Worm (Caenorhabditis elegans) whole organism, L3 larva: ENCODE data around the gene F18H3.4.

Experiments
- ZK546.5 ChIP-seq: sonication (generic microtip); optimal IDR thresholded peaks from 2 replicates; lab custom pipeline; 2017; ENCODE audit warnings: missing biosample characterization, missing genetic modification characterization
- aly-2 ChIP-seq: fragments of 150-350 bp; optimal IDR thresholded peaks from 2 replicates; lab custom pipeline; 2014; ENCODE audit warnings: missing biosample characterization, missing genetic modification characterization
- ceh-16 ChIP-seq: sonication (generic microtip); optimal IDR thresholded peaks from 2 replicates; lab custom pipeline; 2017; ENCODE audit warnings: missing biosample characterization, missing genetic modification characterization
- ceh-28 ChIP-seq: fragments of 150-350 bp; optimal IDR thresholded peaks from 2 replicates; lab custom pipeline; 2014; ENCODE audit warnings: missing biosample characterization, missing genetic modification reagents, missing genetic modification characterization
- ceh-82 ChIP-seq: fragments of 150-350 bp; optimal IDR thresholded peaks from 2 replicates; lab custom pipeline; 2014; ENCODE audit warnings: missing biosample characterization, missing genetic modification characterization
- ceh-9 ChIP-seq: sonication (generic microtip); optimal IDR thresholded peaks from 2 replicates; lab custom pipeline; 2018; ENCODE audit warnings: missing biosample characterization, missing genetic modification characterization
- daf-12 ChIP-seq: fragments of 150-350 bp; optimal IDR thresholded peaks from 2 replicates; lab custom pipeline; 2014; ENCODE audit warnings: missing biosample characterization, missing genetic modification reagents, missing genetic modification characterization
- egl-27 ChIP-seq: sonication (generic microtip); optimal IDR thresholded peaks from 4 replicates; lab custom pipeline; 2017; ENCODE audit warnings: missing biosample characterization, missing genetic modification reagents, missing genetic modification characterization
- egl-5 ChIP-seq: fragments of 150-350 bp; optimal IDR thresholded peaks from 2 replicates; lab custom pipeline; 2017; ENCODE audit warnings: missing biosample characterization, missing genetic modification reagents, missing genetic modification characterization, inconsistent platforms
- elt-2 ChIP-seq: sonication (generic microtip); optimal IDR thresholded peaks from 2 replicates; lab custom pipeline; 2016; ENCODE audit warnings: missing genetic modification reagents, mild to moderate bottlenecking, missing genetic modification characterization, missing compliant biosample characterization
- elt-3 ChIP-seq, 3 experiments: fragments of 150-350 bp in 1 of 3; sonication (generic microtip) in 2 of 3; optimal IDR thresholded peaks; 2 replicates in 2 of 3; 4 replicates in 1 of 3; lab custom pipeline; 2014 to 2017; ENCODE audit warnings: missing biosample characterization in 3 of 3, missing genetic modification characterization in 3 of 3
- fkh-10 ChIP-seq: sonication (generic microtip); optimal IDR thresholded peaks from 2 replicates; lab custom pipeline; 2017; ENCODE audit warnings: missing biosample characterization, missing genetic modification reagents, missing genetic modification characterization
- fos-1 ChIP-seq: fragments of 150-350 bp; optimal IDR thresholded peaks from 2 replicates; lab custom pipeline; 2014; ENCODE audit warnings: missing biosample characterization, missing genetic modification characterization
- hmg-11 ChIP-seq: sonication (generic microtip); optimal IDR thresholded peaks from 2 replicates; lab custom pipeline; 2016; ENCODE audit warnings: missing genetic modification characterization, missing compliant biosample characterization
- jun-1 ChIP-seq: fragments of 150-350 bp; optimal IDR thresholded peaks from 2 replicates; lab custom pipeline; 2014; ENCODE audit warnings: missing biosample characterization, missing genetic modification reagents, missing genetic modification characterization
- lin-39 ChIP-seq: fragments of 150-350 bp; optimal IDR thresholded peaks from 2 replicates; lab custom pipeline; 2018; ENCODE audit warnings: missing biosample characterization, missing genetic modification reagents, missing genetic modification characterization
- lsy-12 ChIP-seq: sonication (generic microtip); optimal IDR thresholded peaks from 2 replicates; lab custom pipeline; 2016; ENCODE audit warnings: mild to moderate bottlenecking, missing genetic modification characterization, missing compliant biosample characterization
- mdl-1 ChIP-seq: fragments of 150-350 bp; optimal IDR thresholded peaks from 2 replicates; lab custom pipeline; 2014; ENCODE audit warnings: missing biosample characterization, missing genetic modification characterization
- mml-1 ChIP-seq: fragments of 150-350 bp; sonication (generic microtip); optimal IDR thresholded peaks from 3 replicates; lab custom pipeline; 2014; ENCODE audit warnings: missing biosample characterization, missing genetic modification characterization
- nfya-1 ChIP-seq: sonication (generic microtip); optimal IDR thresholded peaks from 2 replicates; lab custom pipeline; 2017; ENCODE audit warnings: missing genetic modification characterization, mild to moderate bottlenecking, missing compliant biosample characterization, antibody characterized with exemption, moderate library complexity; ENCODE audit not compliant: insufficient read depth
- nhr-11 ChIP-seq: fragments of 150-350 bp; optimal IDR thresholded peaks from 2 replicates; lab custom pipeline; 2014; ENCODE audit warnings: missing biosample characterization, missing genetic modification characterization
- nhr-12 ChIP-seq: fragments of 150-350 bp; optimal IDR thresholded peaks from 2 replicates; lab custom pipeline; 2014; ENCODE audit warnings: missing biosample characterization, missing genetic modification characterization
- nhr-237 ChIP-seq: fragments of 150-350 bp; optimal IDR thresholded peaks from 2 replicates; lab custom pipeline; 2014; ENCODE audit warnings: missing biosample characterization, missing genetic modification characterization
- nhr-25 ChIP-seq: sonication (generic microtip); optimal IDR thresholded peaks from 2 replicates; lab custom pipeline; 2017; ENCODE audit warnings: missing biosample characterization, missing genetic modification characterization
- nhr-43 ChIP-seq: sonication (generic microtip); optimal IDR thresholded peaks from 2 replicates; lab custom pipeline; 2016; ENCODE audit warnings: mild to moderate bottlenecking, missing genetic modification characterization, missing compliant biosample characterization; ENCODE audit not compliant: poor library complexity, severe bottlenecking
- nhr-77 ChIP-seq: fragments of 150-350 bp; optimal IDR thresholded peaks from 2 replicates; lab custom pipeline; 2014; ENCODE audit warnings: missing biosample characterization, missing genetic modification characterization
- pha-4 ChIP-seq: fragments of 150-350 bp; optimal IDR thresholded peaks from 2 replicates; lab custom pipeline; 2014; ENCODE audit warnings: missing biosample characterization, missing genetic modification reagents, missing genetic modification characterization
- pqm-1 ChIP-seq: fragments of 150-350 bp; optimal IDR thresholded peaks from 2 replicates; lab custom pipeline; 2017; ENCODE audit warnings: missing biosample characterization, missing genetic modification characterization, inconsistent platforms
- snpc-4 ChIP-seq: fragments of 150-350 bp; optimal IDR thresholded peaks from 2 replicates; lab custom pipeline; 2014; ENCODE audit warnings: missing biosample characterization, missing genetic modification characterization
- tbx-2 ChIP-seq: sonication (generic microtip); optimal IDR thresholded peaks from 2 replicates; lab custom pipeline; 2016; ENCODE audit warnings: mild to moderate bottlenecking, missing genetic modification characterization, missing compliant biosample characterization
- unc-39 ChIP-seq: sonication (generic microtip); optimal IDR thresholded peaks from 4 replicates; lab custom pipeline; 2017; ENCODE audit warnings: missing biosample characterization, missing genetic modification characterization
- unc-62 ChIP-seq: fragments of 150-350 bp; sonication (generic microtip); optimal IDR thresholded peaks from 4 replicates; lab custom pipeline; 2014; ENCODE audit warnings: missing biosample characterization, missing genetic modification reagents, missing genetic modification characterization
- zag-1 ChIP-seq: fragments of 150-350 bp; optimal IDR thresholded peaks from 2 replicates; lab custom pipeline; 2014; ENCODE audit warnings: missing biosample characterization, missing genetic modification characterization
- ztf-11 ChIP-seq: fragments of 150-350 bp; optimal IDR thresholded peaks from 2 replicates; lab custom pipeline; 2014; ENCODE audit warnings: missing biosample characterization, missing genetic modification characterization
- ztf-4 ChIP-seq: fragments of 150-350 bp; optimal IDR thresholded peaks from 2 replicates; lab custom pipeline; 2014; ENCODE audit warnings: missing biosample characterization, missing genetic modification characterization

F18H3.4 gene

ce11 chrX:13507233-13507632, 21.7 kb upstream of the F18H3.4 start, which contains the start of gene H06A10.1:
Gene H06A10.1, plus strand, starts transcription at chrX:13507533.
- TF ChIP-seq pha-4 (tag; lab: Kevin White, UChicago) (no peak), zag-1 (no peak), egl-27 (tag; lab: Kevin White, UChicago) (no peak), hmg-11 (tag; lab: Kevin White, UChicago) (no peak), ceh-9 (tag; lab: Kevin White, UChicago) (no peak), nhr-11 (tag; lab: Kevin White, UChicago) (no peak), ceh-82 (no peak), nhr-12 (no peak), fos-1 (tag; lab: Kevin White, UChicago) (no peak), nhr-237 (tag; lab: Kevin White, UChicago) (no peak), ztf-11 (tag; lab: Kevin White, UChicago) (no peak), ztf-4 (no peak)

DNA sequence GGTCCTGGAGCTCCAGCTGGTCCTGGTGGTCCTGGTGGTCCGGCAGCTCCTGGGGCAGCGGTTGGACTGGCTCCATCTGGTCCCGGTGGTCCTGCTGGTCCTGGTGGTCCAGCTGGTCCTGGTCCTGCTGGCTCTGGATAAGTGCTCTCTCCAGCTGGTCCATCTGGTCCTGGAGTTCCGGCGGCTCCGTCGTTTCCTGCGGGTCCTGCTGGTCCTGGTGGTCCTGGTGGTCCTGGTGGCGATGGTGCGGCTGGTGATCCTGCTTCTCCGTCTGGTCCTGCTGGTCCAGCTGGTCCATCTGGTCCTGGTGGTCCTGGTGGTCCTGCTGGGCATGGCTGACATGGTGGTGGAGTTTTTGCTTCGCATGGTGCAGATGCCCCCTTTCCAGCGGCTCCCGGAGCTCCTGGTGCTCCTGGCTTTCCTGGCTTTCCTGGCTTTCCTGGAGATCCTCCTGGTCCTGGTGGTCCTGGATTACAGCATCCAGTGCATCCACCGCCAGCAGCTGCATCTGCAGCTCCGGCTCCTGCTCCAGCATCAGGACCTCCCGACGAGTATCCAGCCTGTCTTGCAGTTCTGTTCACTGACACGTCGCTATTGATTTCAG, 18.6 kb upstream of the F18H3.4 start:
- TF ChIP-seq ZK546.5 (tag; lab: Kevin White, UChicago) (no peak), ceh-16 (no peak)

ce11 chrX:13510997-13511396, 17.9 kb upstream of the F18H3.4 start, which contains the start of gene col-185:
Gene col-185, minus strand, starts transcription at chrX:13511097.
- TF ChIP-seq elt-3 (tag; optimal IDR thresholded peaks at IDR 0.05; lab: Kevin White, UChicago) (no peak), pha-4 (tag; lab: Kevin White, UChicago) (no peak), nhr-77 (tag; lab: Kevin White, UChicago) (no peak), aly-2 (tag; lab: Kevin White, UChicago) (no peak), mml-1 (no peak), nhr-11 (tag; lab: Kevin White, UChicago) (no peak), mdl-1 (tag; lab: Kevin White, UChicago) (no peak), ceh-16 (no peak), ceh-9 (tag; lab: Kevin White, UChicago) (no peak), nfya-1 (tag; lab: Kevin White, UChicago) (no peak), tbx-2 (tag; lab: Kevin White, UChicago) (no peak), ceh-28 (tag; lab: Kevin White, UChicago) (no peak), unc-62 (no peak), elt-2 (no peak), unc-39 (tag; lab: Kevin White, UChicago) (no peak), ztf-11 (tag; lab: Kevin White, UChicago) (no peak), fkh-10 (no peak)

- no peak for TF ChIP-seq daf-12
- no peak for TF ChIP-seq mml-1
- peak; percentile 32 for TF ChIP-seq nhr-25 (tag; lab: Kevin White, UChicago)
- peak; percentile 44 for TF ChIP-seq tbx-2 (tag; lab: Kevin White, UChicago)
- TF ChIP-seq nfya-1 (tag; lab: Kevin White, UChicago) = peak; percentile 20
- no peak for TF ChIP-seq unc-62
- TF ChIP-seq ceh-16 = no peak
- TF ChIP-seq nhr-43 = peak; percentile 77
- peak; percentile 29 for TF ChIP-seq elt-2
- TF ChIP-seq hmg-11 (tag; lab: Kevin White, UChicago) = peak; percentile 81
- peak; percentile 5 for TF ChIP-seq egl-27 (tag; lab: Kevin White, UChicago)
- TF ChIP-seq lsy-12 (tag; lab: Kevin White, UChicago) = peak; percentile 40
- peak; percentile 13 for TF ChIP-seq pha-4 (tag; lab: Kevin White, UChicago)
- no peak for TF ChIP-seq mdl-1 (tag; lab: Kevin White, UChicago)
- TF ChIP-seq snpc-4 (tag; lab: Kevin White, UChicago) = peak; percentile 26
- TF ChIP-seq pqm-1 (tag; lab: Kevin White, UChicago) = peak; percentile 17
- TF ChIP-seq lin-39 = peak; percentile 22
- peak; percentile 23 for TF ChIP-seq jun-1 (tag; lab: Kevin White, UChicago)
- no peak for TF ChIP-seq egl-5 (tag; lab: Kevin White, UChicago)
- peak; percentile 27 for TF ChIP-seq ceh-82
- TF ChIP-seq, all 47 proteins: peak for 14
These were observed 17.1 kb upstream of the F18H3.4 start for ce11 chrX:13511796-13512195.
